Worm (Caenorhabditis elegans): ENCODE results near the gene cdh-5.

DNA sequence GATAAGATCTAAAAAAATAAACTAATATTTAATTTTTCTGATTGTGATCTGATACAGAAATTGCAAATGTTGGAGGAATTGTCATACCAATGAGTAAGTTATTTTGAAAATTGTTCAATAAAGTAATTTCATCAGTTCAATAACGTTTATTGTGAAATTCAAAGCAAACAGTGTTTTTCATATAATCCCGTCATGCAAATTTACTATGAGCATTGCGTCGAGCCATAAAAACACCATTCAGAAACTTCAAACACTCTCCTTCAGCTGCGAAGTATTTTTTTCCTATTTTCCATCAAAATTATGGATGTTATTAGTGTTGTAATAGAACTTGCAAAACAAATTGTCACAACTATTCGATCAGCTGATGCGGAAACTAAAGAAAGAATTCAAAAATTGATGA, 16.9 kb upstream of the cdh-5 start, which contains the start of gene C49C8.8:
- no peak for TF ChIP-seq ama-1 (optimal IDR thresholded peaks at IDR 0.05)
- no peak for TF ChIP-seq hmbx-1 (tag; optimal IDR thresholded peaks at IDR 0.05)

Measured in whole organism, early embryonic.